Fruit fly (Drosophila melanogaster): ENCODE results near the gene CG5039.
A peak's percentile ranks its signal among the peaks of the same experiment; 100 is the strongest.

Gene CG5039

DNA sequence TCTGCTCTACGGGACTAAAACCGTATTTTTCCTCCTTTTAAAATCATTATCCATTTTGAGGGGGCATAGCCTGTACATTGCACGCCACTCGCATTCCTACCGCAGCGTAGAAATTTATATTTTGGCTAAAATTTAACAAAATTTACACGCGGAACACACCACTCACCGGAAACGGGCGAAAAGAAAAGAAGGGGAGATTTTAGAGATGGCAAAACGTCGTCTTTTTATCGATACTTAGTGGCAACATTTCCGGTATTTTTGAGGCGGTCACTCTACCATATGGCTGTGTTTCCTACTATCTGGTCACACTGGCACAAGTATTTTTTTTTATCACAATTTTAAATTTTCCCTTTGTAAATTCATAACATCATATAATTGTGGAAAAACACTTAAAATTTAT lies 6.4 kb downstream of the CG5039 start, which contains the start of gene RpL27 (continued):
- TF ChIP-seq CG8924 (tag; optimal IDR thresholded peaks at IDR 0.05), result peak; percentile 80
- peak; percentile 71 for TF ChIP-seq ATbp (GFP tag; optimal IDR thresholded peaks at IDR 0.05)
- peak; percentile 66 for TF ChIP-seq Jarid2 (GFP tag; optimal IDR thresholded peaks at IDR 0.05)
- TF ChIP-seq CG12391 (tag; optimal IDR thresholded peaks at IDR 0.05), result peak; percentile 76
- TF ChIP-seq Antp (GFP tag; optimal IDR thresholded peaks at IDR 0.05), result peak; percentile 33
- TF ChIP-seq CHES-1-like (GFP tag; optimal IDR thresholded peaks at IDR 0.05), result peak; percentile 31
- peak; percentile 73 for TF ChIP-seq CG18764 (GFP tag; optimal IDR thresholded peaks at IDR 0.05)
- peak; percentile 64 for TF ChIP-seq CG12219 (GFP tag; optimal IDR thresholded peaks at IDR 0.05)
- TF ChIP-seq cg (GFP tag; optimal IDR thresholded peaks at IDR 0.05), result no peak
- peak; percentile 53 for TF ChIP-seq CG12236 (GFP tag; optimal IDR thresholded peaks at IDR 0.05)
- TF ChIP-seq YL-1 (GFP tag; optimal IDR thresholded peaks at IDR 0.05), result peak; percentile 97
- TF ChIP-seq sr (GFP tag; IDR thresholded peaks at IDR 0.05), result peak; percentile 69; the same call in 2 of the 3 replicates
- TF ChIP-seq hkb (optimal IDR thresholded peaks at IDR 0.05), result no peak
- peak; percentile 84 for TF ChIP-seq hkb (GFP tag; IDR thresholded peaks at IDR 0.05)
- peak; percentile 71; the same call in 1 of the 2 replicates for TF ChIP-seq MBD-R2 (GFP tag; IDR thresholded peaks at IDR 0.05)
- TF ChIP-seq CG4820 (GFP tag; optimal IDR thresholded peaks at IDR 0.05), result peak; percentile 54
- peak; percentile 64 for TF ChIP-seq dmrt99B (tag; optimal IDR thresholded peaks at IDR 0.05)
- peak; percentile 79 for TF ChIP-seq CG10147 (GFP tag; optimal IDR thresholded peaks at IDR 0.05)
- peak; percentile 78 for TF ChIP-seq CG2875 (GFP tag; optimal IDR thresholded peaks at IDR 0.05)
- peak; percentile 90 for TF ChIP-seq pzg (GFP tag; optimal IDR thresholded peaks at IDR 0.05)
- peak; percentile 89 for TF ChIP-seq NfI (GFP tag; optimal IDR thresholded peaks at IDR 0.05)
- peak; percentile 87 for TF ChIP-seq nau (GFP tag; optimal IDR thresholded peaks at IDR 0.05)
- TF ChIP-seq nmo (GFP tag; optimal IDR thresholded peaks at IDR 0.05), result peak; percentile 81
- TF ChIP-seq CG8359 (GFP tag; optimal IDR thresholded peaks at IDR 0.05; ENCODE audit: borderline replicate concordance), result peak; percentile 75
- peak; percentile 76 for TF ChIP-seq Dp (GFP tag; optimal IDR thresholded peaks at IDR 0.05)
- TF ChIP-seq kay (GFP tag; optimal IDR thresholded peaks at IDR 0.05), result no peak
- peak; percentile 72; the same call in 1 of the 2 replicates for TF ChIP-seq ranshi (GFP tag; IDR thresholded peaks at IDR 0.05)
- peak; percentile 86 for TF ChIP-seq gfzf (GFP tag; optimal IDR thresholded peaks at IDR 0.05)
- peak; percentile 66; the same call in 2 of the 3 replicates for TF ChIP-seq CG6175 (GFP tag; IDR thresholded peaks at IDR 0.05)
- peak; percentile 70 for TF ChIP-seq Dad (GFP tag; optimal IDR thresholded peaks at IDR 0.05)
- peak; percentile 76 for TF ChIP-seq Dref (GFP tag; IDR thresholded peaks at IDR 0.05)
- TF ChIP-seq D19B (GFP tag; optimal IDR thresholded peaks at IDR 0.05), result peak; percentile 63
- peak; percentile 50; the same call in 1 of the 3 replicates for TF ChIP-seq CG34224 (GFP tag; IDR thresholded peaks at IDR 0.05; ENCODE audit: partially characterized antibody)
- TF ChIP-seq CG3407 (GFP tag; optimal IDR thresholded peaks at IDR 0.05), result peak; percentile 74
- TF ChIP-seq Sry-δ (GFP tag; optimal IDR thresholded peaks at IDR 0.05), result peak; percentile 96
- TF ChIP-seq CG7963 (GFP tag; IDR thresholded peaks at IDR 0.05; ENCODE audit: partially characterized antibody), result no peak
- TF ChIP-seq CG7271 (tag; optimal IDR thresholded peaks at IDR 0.05), result peak; percentile 92
- peak in 1 of 2 experiments; percentile 67 for TF ChIP-seq insv (GFP tag; optimal IDR thresholded peaks at IDR 0.05)
- peak; percentile 68 for TF ChIP-seq CG8388 (GFP tag; optimal IDR thresholded peaks at IDR 0.05)
- TF ChIP-seq D (optimal IDR thresholded peaks at IDR 0.05), result no peak
- TF ChIP-seq D (GFP tag; optimal IDR thresholded peaks at IDR 0.05), result peak; percentile 69
- no peak for TF ChIP-seq Hmx (GFP tag; optimal IDR thresholded peaks at IDR 0.05)
- peak; percentile 58 for TF ChIP-seq trh (GFP tag; optimal IDR thresholded peaks at IDR 0.05)
- TF ChIP-seq exex (tag; optimal IDR thresholded peaks at IDR 0.05), result peak; percentile 56
- TF ChIP-seq CG4282 (GFP tag; optimal IDR thresholded peaks at IDR 0.05), result no peak
- TF ChIP-seq mld (GFP tag; IDR thresholded peaks at IDR 0.05; ENCODE audit: partially characterized antibody), result no peak
- TF ChIP-seq hth (optimal IDR thresholded peaks at IDR 0.05), result no peak
- TF ChIP-seq gcm (GFP tag; optimal IDR thresholded peaks at IDR 0.05), result peak; percentile 75
- no peak for TF ChIP-seq toy (GFP tag; IDR thresholded peaks at IDR 0.05)
- peak; percentile 9 for TF ChIP-seq CG10462 (GFP tag; optimal IDR thresholded peaks at IDR 0.05)

Measured in whole organism, embryonic.